Worm (Caenorhabditis elegans) whole organism, mixed stage, embryonic: Measurements from ENCODE around the gene Y54G2A.48.

ENCODE experiments used
- blmp-1 ChIP-seq: fragments of 150-350 bp; optimal IDR thresholded peaks from 2 replicates; lab custom pipeline; 2014; ENCODE audit warnings: missing biosample characterization, missing genetic modification characterization
- flh-1 ChIP-seq: fragments of 200-800 bp; sonication (Bioruptor generic); optimal IDR thresholded peaks from 2 replicates; lab custom pipeline; 2018; ENCODE audit warnings: mild to moderate bottlenecking, missing genetic modification characterization, moderate library complexity, missing compliant biosample characterization
- lsy-2 ChIP-seq: fragments of 150-350 bp; optimal IDR thresholded peaks from 2 replicates; lab custom pipeline; 2014; ENCODE audit warnings: missing biosample characterization, missing genetic modification characterization
- nhr-2 ChIP-seq: fragments of 150-350 bp; optimal IDR thresholded peaks from 2 replicates; lab custom pipeline; 2014; ENCODE audit warnings: missing biosample characterization, missing genetic modification characterization
- nhr-28 ChIP-seq: fragments of 150-350 bp; optimal IDR thresholded peaks from 2 replicates; lab custom pipeline; 2014; ENCODE audit warnings: missing biosample characterization, missing genetic modification characterization
- nhr-76 ChIP-seq: sonication (generic microtip); optimal IDR thresholded peaks from 2 replicates; lab custom pipeline; 2017; ENCODE audit warnings: missing biosample characterization, missing genetic modification characterization
- pha-4 ChIP-seq: fragments of 150-350 bp; optimal IDR thresholded peaks from 2 replicates; lab custom pipeline; 2018; ENCODE audit warnings: missing biosample characterization, missing genetic modification reagents, missing genetic modification characterization
- unc-39 ChIP-seq: fragments of 150-350 bp; optimal IDR thresholded peaks from 2 replicates; lab custom pipeline; 2014; ENCODE audit warnings: missing biosample characterization, missing genetic modification characterization
- ztf-11 ChIP-seq: fragments of 150-350 bp; optimal IDR thresholded peaks from 2 replicates; lab custom pipeline; 2014; ENCODE audit warnings: missing biosample characterization, missing genetic modification characterization

- TF ChIP-seq ztf-11 (tag; lab: Kevin White, UChicago) (no peak), nhr-2 (tag; lab: Kevin White, UChicago) (no peak), unc-39 (tag; lab: Kevin White, UChicago) (no peak), lsy-2 (tag; lab: Kevin White, UChicago) (no peak), blmp-1 (tag; lab: Kevin White, UChicago) (no peak), nhr-28 (tag; lab: Kevin White, UChicago) (no peak), pha-4 (tag; lab: Kevin White, UChicago) (no peak), nhr-76 (tag; lab: Kevin White, UChicago) (no peak), flh-1 (GFP tag; lab: Kevin White, UChicago) (no peak)
Observed at ce11 chrIV:2825460-2826103, 6.9 kb downstream of the Y54G2A.48 start.
